Fruit fly (Drosophila melanogaster): ENCODE data around the gene CG32988.

The CG32988 gene

dm6 chr2L:8852235-8852634 lies 12.4 kb upstream of the CG32988 start (continued):
- peak; percentile 78 for TF ChIP-seq CG6254 (GFP tag; optimal IDR thresholded peaks at IDR 0.05)
- TF ChIP-seq CG30403 (GFP tag; optimal IDR thresholded peaks at IDR 0.05) = no peak
- no peak for TF ChIP-seq CG4617 (GFP tag; optimal IDR thresholded peaks at IDR 0.05; ENCODE audit: borderline replicate concordance)
- TF ChIP-seq chif (GFP tag; optimal IDR thresholded peaks at IDR 0.05) = peak; percentile 35 to 53
- TF ChIP-seq CG2678 (tag; optimal IDR thresholded peaks at IDR 0.05) = peak; percentile 66
- no peak for TF ChIP-seq Dp (GFP tag; optimal IDR thresholded peaks at IDR 0.05)
- peak; percentile 24 for TF ChIP-seq Atf3 (GFP tag; optimal IDR thresholded peaks at IDR 0.05)
- peak; percentile 29 for TF ChIP-seq Usf (GFP tag; optimal IDR thresholded peaks at IDR 0.05)
- no peak for TF ChIP-seq Opbp (GFP tag; IDR thresholded peaks at IDR 0.05; ENCODE audit: partially characterized antibody)
- no peak for TF ChIP-seq jing (GFP tag; optimal IDR thresholded peaks at IDR 0.05)
- peak; percentile 43 for TF ChIP-seq CG4820 (GFP tag; optimal IDR thresholded peaks at IDR 0.05)
- TF ChIP-seq maf-S (GFP tag; optimal IDR thresholded peaks at IDR 0.05) = peak; percentile 45
- TF ChIP-seq CG13123 (GFP tag; optimal IDR thresholded peaks at IDR 0.05) = no peak
- TF ChIP-seq CG6854 (GFP tag; optimal IDR thresholded peaks at IDR 0.05) = peak; percentile 32
- TF ChIP-seq ftz-f1 (GFP tag; optimal IDR thresholded peaks at IDR 0.05) = no peak
- peak in 1 of 2 experiments; percentile 7 for TF ChIP-seq Eip74EF (GFP tag; optimal IDR thresholded peaks at IDR 0.05)
- TF ChIP-seq CG13424 (tag; optimal IDR thresholded peaks at IDR 0.05) = peak; percentile 50
- peak; percentile 75 for TF ChIP-seq gcm (GFP tag; optimal IDR thresholded peaks at IDR 0.05)
- TF ChIP-seq vfl (GFP tag; optimal IDR thresholded peaks at IDR 0.05) = no peak
- TF ChIP-seq CG9797 (GFP tag; optimal IDR thresholded peaks at IDR 0.05) = peak; percentile 34
- TF ChIP-seq Atf-2 (GFP tag; optimal IDR thresholded peaks at IDR 0.05) = peak; percentile 11
- peak; percentile 76 for TF ChIP-seq nerfin-1 (tag; optimal IDR thresholded peaks at IDR 0.05)
- peak; percentile 3 for TF ChIP-seq CG30020 (tag; optimal IDR thresholded peaks at IDR 0.05)
- peak; percentile 91 for TF ChIP-seq CG6813 (GFP tag; optimal IDR thresholded peaks at IDR 0.05)
- TF ChIP-seq CG17328 (GFP tag; IDR thresholded peaks at IDR 0.05) = peak; percentile 58; the same call in 1 of the 2 replicates
- TF ChIP-seq nau (GFP tag; optimal IDR thresholded peaks at IDR 0.05) = peak; percentile 64
- TF ChIP-seq insv (GFP tag; optimal IDR thresholded peaks at IDR 0.05) = peak in 1 of 2 experiments; percentile 39
- TF ChIP-seq Hey (tag; optimal IDR thresholded peaks at IDR 0.05) = peak; percentile 76
- peak; percentile 47 for TF ChIP-seq Sry-β (GFP tag; optimal IDR thresholded peaks at IDR 0.05)
- no peak for TF ChIP-seq CG9215 (GFP tag; IDR thresholded peaks at IDR 0.05)
- TF ChIP-seq CG7271 (tag; optimal IDR thresholded peaks at IDR 0.05) = peak; percentile 64
- TF ChIP-seq Meics (GFP tag; optimal IDR thresholded peaks at IDR 0.05) = peak; percentile 21
- peak; percentile 62 for TF ChIP-seq Jarid2 (GFP tag; optimal IDR thresholded peaks at IDR 0.05)
- TF ChIP-seq her (GFP tag; optimal IDR thresholded peaks at IDR 0.05) = peak; percentile 40
- TF ChIP-seq oc (tag; optimal IDR thresholded peaks at IDR 0.05) = peak; percentile 20
- peak; percentile 76 for TF ChIP-seq CG8359 (GFP tag; optimal IDR thresholded peaks at IDR 0.05; ENCODE audit: borderline replicate concordance)
- TF ChIP-seq run (tag; optimal IDR thresholded peaks at IDR 0.05) = no peak
- peak; percentile 60 for TF ChIP-seq CG12236 (GFP tag; optimal IDR thresholded peaks at IDR 0.05)
- peak; percentile 26 for TF ChIP-seq pnt (GFP tag; optimal IDR thresholded peaks at IDR 0.05)
- TF ChIP-seq lola (GFP tag; optimal IDR thresholded peaks at IDR 0.05) = peak in 1 of 3 experiments; percentile 78
- peak; percentile 64 for TF ChIP-seq Side (GFP tag; optimal IDR thresholded peaks at IDR 0.05)
- peak; percentile 69 for TF ChIP-seq BtbVII (GFP tag; optimal IDR thresholded peaks at IDR 0.05)
- TF ChIP-seq CG18619 (GFP tag; optimal IDR thresholded peaks at IDR 0.05) = peak; percentile 72
- TF ChIP-seq CG6683 (GFP tag; optimal IDR thresholded peaks at IDR 0.05) = peak; percentile 27
- peak; percentile 91 for TF ChIP-seq sens (GFP tag)
- peak; percentile 59 for TF ChIP-seq CG1603 (tag; optimal IDR thresholded peaks at IDR 0.05)
- no peak for TF ChIP-seq fu2 (GFP tag; optimal IDR thresholded peaks at IDR 0.05)
- TF ChIP-seq otp (GFP tag; IDR thresholded peaks at IDR 0.05) = peak; percentile 84
- TF ChIP-seq fd64A (GFP tag; optimal IDR thresholded peaks at IDR 0.05) = peak; percentile 77
